Worm (Caenorhabditis elegans) whole organism, L1 larva: Measurements from ENCODE around the gene ppfr-4.
A peak's percentile ranks its signal among the peaks of the same experiment; 100 is the strongest.

ENCODE experiments used
- C16A3.4 ChIP-seq: fragments of 150-350 bp; optimal IDR thresholded peaks from 2 replicates; lab custom pipeline; 2014; ENCODE audit warnings: missing biosample characterization, missing genetic modification characterization
- C34B4.2 ChIP-seq: sonication (generic microtip); optimal IDR thresholded peaks from 2 replicates; lab custom pipeline; 2017; ENCODE audit warnings: mild to moderate bottlenecking, missing genetic modification characterization, missing compliant biosample characterization
- alr-1 ChIP-seq: fragments of 200-800 bp; sonication (Bioruptor generic); optimal IDR thresholded peaks from 2 replicates; lab custom pipeline; 2018; ENCODE audit warnings: borderline replicate concordance, mild to moderate bottlenecking, missing genetic modification characterization, missing compliant biosample characterization
- ama-1 ChIP-seq: fragments of 150-350 bp; optimal IDR thresholded peaks from 2 replicates; lab custom pipeline; 2014
- blmp-1 ChIP-seq: fragments of 150-350 bp; optimal IDR thresholded peaks from 2 replicates; lab custom pipeline; 2014; ENCODE audit warnings: missing biosample characterization, missing genetic modification characterization
- ceh-82 ChIP-seq, 3 experiments: fragments of 150-350 bp in 1 of 3; sonication (generic microtip) in 2 of 3; optimal IDR thresholded peaks; 2 replicates each; lab custom pipeline; 2014 to 2017; ENCODE audit warnings: missing biosample characterization in 3 of 3, missing genetic modification characterization in 3 of 3
- ceh-88 ChIP-seq: fragments of 200-800 bp; sonication (Bioruptor generic); IDR thresholded peaks from 2 replicates; pipeline ENCODE4 v1.3.6; 2022; ENCODE audit warnings: missing genetic modification characterization, missing compliant biosample characterization
- ceh-90 ChIP-seq: sonication (generic microtip); optimal IDR thresholded peaks from 2 replicates; lab custom pipeline; 2016; ENCODE audit warnings: missing genetic modification characterization, missing compliant biosample characterization
- efl-3 ChIP-seq: fragments of 200-800 bp; sonication (Bioruptor generic); optimal IDR thresholded peaks from 2 replicates; lab custom pipeline; 2018; ENCODE audit warnings: mild to moderate bottlenecking, missing genetic modification characterization, missing compliant biosample characterization
- egl-27 ChIP-seq, 2 experiments: fragments of 150-350 bp in 1 of 2; sonication (generic microtip); optimal IDR thresholded peaks; 3 replicates each; lab custom pipeline; 2017 to 2018; ENCODE audit warnings: missing biosample characterization in 2 of 2, missing genetic modification characterization in 2 of 2, missing genetic modification reagents in 2 of 2
- elt-3 ChIP-seq, 6 experiments: fragments of 150-350 bp in 1 of 6; sonication (generic microtip); optimal IDR thresholded peaks; 2 replicates each; lab custom pipeline; 2017 to 2018; ENCODE audit warnings: missing biosample characterization in 6 of 6, missing genetic modification characterization in 6 of 6, inconsistent platforms in 1 of 6
- fkh-4 ChIP-seq: sonication (generic microtip); optimal IDR thresholded peaks from 2 replicates; lab custom pipeline; 2016; ENCODE audit warnings: missing compliant biosample characterization, missing genetic modification characterization, borderline replicate concordance
- fkh-8 ChIP-seq: sonication (generic microtip); optimal IDR thresholded peaks from 2 replicates; lab custom pipeline; 2016; ENCODE audit warnings: mild to moderate bottlenecking, missing genetic modification characterization, missing compliant biosample characterization
- hlh-4 ChIP-seq: sonication (generic microtip); optimal IDR thresholded peaks from 2 replicates; lab custom pipeline; 2016; ENCODE audit warnings: mild to moderate bottlenecking, missing genetic modification characterization, missing compliant biosample characterization
- jun-1 ChIP-seq: fragments of 150-350 bp; optimal IDR thresholded peaks from 2 replicates; lab custom pipeline; 2014; ENCODE audit warnings: missing biosample characterization, missing genetic modification reagents, missing genetic modification characterization
- lin-13 ChIP-seq: fragments of 150-350 bp; optimal IDR thresholded peaks from 2 replicates; lab custom pipeline; 2014; ENCODE audit warnings: missing biosample characterization, missing genetic modification reagents, missing genetic modification characterization
- lin-15B ChIP-seq: fragments of 150-350 bp; sonication (generic microtip); optimal IDR thresholded peaks from 3 replicates; lab custom pipeline; 2014; ENCODE audit warnings: missing biosample characterization, missing genetic modification characterization
- lin-35 ChIP-seq, 2 experiments: fragments of 150-350 bp; optimal IDR thresholded peaks; 2 replicates each; lab custom pipeline; 2014; ENCODE audit warnings: missing biosample characterization in 2 of 2, missing genetic modification characterization in 2 of 2, missing genetic modification reagents in 2 of 2
- lir-3 ChIP-seq: sonication (generic microtip); optimal IDR thresholded peaks from 2 replicates; lab custom pipeline; 2016; ENCODE audit warnings: mild to moderate bottlenecking, missing genetic modification characterization, moderate library complexity, missing compliant biosample characterization; ENCODE audit not compliant: poor library complexity
- mab-9 ChIP-seq: fragments of 200-800 bp; sonication (Bioruptor generic); IDR thresholded peaks from 2 replicates; pipeline ENCODE4 v1.3.6; 2022; ENCODE audit warnings: missing genetic modification reagents, missing genetic modification characterization, missing compliant biosample characterization
- mep-1 ChIP-seq: fragments of 150-350 bp; optimal IDR thresholded peaks from 2 replicates; lab custom pipeline; 2014; ENCODE audit warnings: missing biosample characterization, missing genetic modification characterization
- nhr-12 ChIP-seq: sonication (generic microtip); optimal IDR thresholded peaks from 2 replicates; lab custom pipeline; 2017; ENCODE audit warnings: missing biosample characterization, missing genetic modification characterization
- nhr-20 ChIP-seq: sonication (generic microtip); optimal IDR thresholded peaks from 2 replicates; lab custom pipeline; 2016; ENCODE audit warnings: mild to moderate bottlenecking, missing genetic modification characterization, missing compliant biosample characterization
- nhr-71 ChIP-seq: sonication (generic microtip); optimal IDR thresholded peaks from 2 replicates; lab custom pipeline; 2016; ENCODE audit warnings: mild to moderate bottlenecking, missing genetic modification characterization, moderate library complexity, missing compliant biosample characterization
- nhr-76 ChIP-seq: sonication (generic microtip); optimal IDR thresholded peaks from 2 replicates; lab custom pipeline; 2017; ENCODE audit warnings: missing biosample characterization, missing genetic modification characterization
- nhr-77 ChIP-seq: fragments of 150-350 bp; optimal IDR thresholded peaks from 2 replicates; lab custom pipeline; 2014; ENCODE audit warnings: missing biosample characterization, missing genetic modification characterization
- nhr-84 ChIP-seq: sonication (generic microtip); optimal IDR thresholded peaks from 2 replicates; lab custom pipeline; 2017; ENCODE audit warnings: missing biosample characterization, missing genetic modification characterization
- nhr-90 ChIP-seq: sonication (generic microtip); optimal IDR thresholded peaks from 2 replicates; lab custom pipeline; 2016; ENCODE audit warnings: mild to moderate bottlenecking, missing genetic modification characterization, missing compliant biosample characterization; ENCODE audit not compliant: poor library complexity
- pax-3 ChIP-seq: fragments of 200-800 bp; sonication (Bioruptor generic); optimal IDR thresholded peaks from 2 replicates; lab custom pipeline; 2018; ENCODE audit warnings: mild to moderate bottlenecking, missing genetic modification characterization, moderate library complexity, missing compliant biosample characterization
- rnt-1 ChIP-seq: sonication (generic microtip); optimal IDR thresholded peaks from 2 replicates; lab custom pipeline; 2016; ENCODE audit warnings: mild to moderate bottlenecking, missing genetic modification characterization, moderate library complexity, missing compliant biosample characterization
- skn-1 ChIP-seq: fragments of 150-350 bp; optimal IDR thresholded peaks from 2 replicates; lab custom pipeline; 2014; ENCODE audit warnings: missing biosample characterization, missing genetic modification characterization
- snu-23 ChIP-seq: sonication (generic microtip); optimal IDR thresholded peaks from 2 replicates; lab custom pipeline; 2016; ENCODE audit warnings: missing genetic modification characterization, missing compliant biosample characterization
- sptf-1 ChIP-seq: fragments of 150-350 bp; optimal IDR thresholded peaks from 2 replicates; lab custom pipeline; 2014; ENCODE audit warnings: missing biosample characterization, missing genetic modification characterization
- swsn-7 ChIP-seq: sonication (generic microtip); optimal IDR thresholded peaks from 2 replicates; lab custom pipeline; 2016; ENCODE audit warnings: missing genetic modification characterization, missing compliant biosample characterization
- unc-130 ChIP-seq: fragments of 150-350 bp; optimal IDR thresholded peaks from 2 replicates; lab custom pipeline; 2017; ENCODE audit warnings: missing biosample characterization, missing genetic modification characterization, inconsistent platforms
- unc-30 ChIP-seq: sonication (generic microtip); optimal IDR thresholded peaks from 2 replicates; lab custom pipeline; 2017; ENCODE audit warnings: missing biosample characterization, missing genetic modification characterization
- unc-62 ChIP-seq: fragments of 150-350 bp; optimal IDR thresholded peaks from 2 replicates; lab custom pipeline; 2014; ENCODE audit warnings: missing biosample characterization, missing genetic modification reagents, missing genetic modification characterization
- unc-98 ChIP-seq: fragments of 200-800 bp; sonication (Bioruptor generic); IDR thresholded peaks from 2 replicates; pipeline ENCODE4 v1.3.6; 2022; ENCODE audit warnings: missing genetic modification characterization, missing compliant biosample characterization
- zag-1 ChIP-seq: fragments of 150-350 bp; optimal IDR thresholded peaks from 2 replicates; lab custom pipeline; 2014; ENCODE audit warnings: missing biosample characterization, missing genetic modification characterization
- ztf-11 ChIP-seq, 2 experiments: sonication (generic microtip); optimal IDR thresholded peaks; 2 replicates each; lab custom pipeline; 2016 to 2017; ENCODE audit warnings: missing genetic modification characterization in 2 of 2, missing biosample characterization in 1 of 2, missing compliant biosample characterization in 1 of 2
- ztf-4 ChIP-seq: fragments of 150-350 bp; optimal IDR thresholded peaks from 2 replicates; lab custom pipeline; 2014; ENCODE audit warnings: missing biosample characterization, missing genetic modification characterization

Gene ppfr-4

DNA sequence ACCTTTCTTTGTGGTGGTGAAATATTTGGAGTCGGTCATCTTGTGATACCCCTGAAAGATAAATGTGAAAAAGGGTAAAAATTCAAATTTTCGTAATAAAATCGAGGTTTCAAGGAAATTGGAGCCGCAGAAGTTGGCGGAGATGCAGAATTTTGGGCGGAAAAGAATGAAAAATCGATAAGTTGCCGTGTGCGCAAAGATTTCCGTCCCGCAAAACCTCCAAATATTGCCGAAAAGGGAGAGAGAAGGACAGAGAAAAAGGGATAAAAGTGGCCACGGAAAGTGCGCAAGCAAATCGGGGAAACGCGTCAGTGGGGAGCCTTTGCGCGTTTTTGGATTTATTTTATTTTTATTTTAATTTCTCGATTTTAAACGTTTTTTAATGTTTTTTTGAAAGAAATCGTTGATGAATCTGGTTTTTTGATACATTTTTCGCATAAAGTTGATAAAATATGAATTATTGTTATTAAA is 22.7 kb upstream of the ppfr-4 start, which contains the start of gene apb-1 (continued):
- TF ChIP-seq zag-1 (peak; percentile 75), mep-1 (peak; percentile 99), egl-27 (tag; optimal IDR thresholded peaks at IDR 0.05; lab: Kevin White, UChicago) (peak; percentile 13 to 51), ztf-11 (tag; optimal IDR thresholded peaks at IDR 0.05; lab: Kevin White, UChicago) (peak in 1 of 2 experiments; percentile 87), hlh-4 (no peak), ceh-88 (GFP tag; lab: Robert Waterston, UW) (peak; percentile 82), swsn-7 (tag; lab: Kevin White, UChicago) (peak; percentile 98), lir-3 (tag; lab: Kevin White, UChicago) (no peak), blmp-1 (tag; lab: Kevin White, UChicago) (peak; percentile 84), nhr-76 (no peak), alr-1 (tag; lab: Kevin White, UChicago) (no peak), nhr-77 (tag; lab: Kevin White, UChicago) (peak; percentile 66), pax-3 (tag; lab: Kevin White, UChicago) (peak; percentile 86), nhr-84 (tag; lab: Kevin White, UChicago) (no peak), lin-13 (GFP tag; lab: Kevin White, UChicago) (peak; percentile 96), unc-98 (GFP tag; lab: Robert Waterston, UW) (peak; percentile 29; the same call in 1 of the 2 replicates), unc-62 (GFP tag; lab: Kevin White, UChicago) (no peak), lin-15B (peak; percentile 80), fkh-8 (peak; percentile 98), snu-23 (GFP tag; lab: Kevin White, UChicago) (peak; percentile 98), nhr-71 (tag; lab: Kevin White, UChicago) (peak; percentile 97), unc-30 (no peak), lin-35 (GFP tag; optimal IDR thresholded peaks at IDR 0.05; lab: Kevin White, UChicago) (peak; percentile 88 to 89), elt-3 (tag; optimal IDR thresholded peaks at IDR 0.05; lab: Kevin White, UChicago) (peak in 2 of 6 experiments; percentile 90 to 92), ceh-90 (tag; lab: Kevin White, UChicago) (peak; percentile 29), fkh-4 (tag; lab: Kevin White, UChicago) (peak; percentile 50), ztf-4 (tag; lab: Kevin White, UChicago) (peak; percentile 72), nhr-90 (tag; lab: Kevin White, UChicago) (peak; percentile 96), efl-3 (GFP tag; lab: Kevin White, UChicago) (no peak), nhr-20 (tag; lab: Kevin White, UChicago) (peak; percentile 95), mab-9 (peak; percentile 88)

DNA sequence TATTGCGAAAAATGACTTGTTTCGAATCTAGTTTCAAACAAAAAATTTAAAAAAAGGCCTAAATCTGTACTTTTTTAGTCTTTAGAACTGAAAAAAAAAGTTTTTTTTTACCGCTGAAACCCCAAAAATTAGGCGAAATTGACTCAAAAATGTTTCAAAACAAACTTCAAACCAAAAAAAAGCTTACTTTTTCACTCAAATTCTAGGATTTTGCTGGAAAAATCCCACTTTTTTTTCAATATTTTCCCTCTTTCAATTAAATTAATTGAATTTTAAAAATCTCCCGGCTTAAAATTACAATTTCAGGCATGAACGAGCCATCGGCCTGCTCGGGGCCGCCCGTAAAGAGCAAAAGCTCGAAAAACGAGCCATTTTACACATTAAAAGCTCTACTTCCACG is 22.0 kb upstream of the ppfr-4 start, which contains the start of gene mdt-19:
Gene mdt-19, plus strand, starts transcription at position 301 of the 400 bp plus-strand sequence.
- TF ChIP-seq jun-1 (no peak), mab-9 (no peak), unc-30 (no peak), nhr-12 (tag; lab: Kevin White, UChicago) (no peak), C34B4.2 (tag; lab: Kevin White, UChicago) (no peak)
- TF ChIP-seq, all 84 proteins: peak for 0

DNA sequence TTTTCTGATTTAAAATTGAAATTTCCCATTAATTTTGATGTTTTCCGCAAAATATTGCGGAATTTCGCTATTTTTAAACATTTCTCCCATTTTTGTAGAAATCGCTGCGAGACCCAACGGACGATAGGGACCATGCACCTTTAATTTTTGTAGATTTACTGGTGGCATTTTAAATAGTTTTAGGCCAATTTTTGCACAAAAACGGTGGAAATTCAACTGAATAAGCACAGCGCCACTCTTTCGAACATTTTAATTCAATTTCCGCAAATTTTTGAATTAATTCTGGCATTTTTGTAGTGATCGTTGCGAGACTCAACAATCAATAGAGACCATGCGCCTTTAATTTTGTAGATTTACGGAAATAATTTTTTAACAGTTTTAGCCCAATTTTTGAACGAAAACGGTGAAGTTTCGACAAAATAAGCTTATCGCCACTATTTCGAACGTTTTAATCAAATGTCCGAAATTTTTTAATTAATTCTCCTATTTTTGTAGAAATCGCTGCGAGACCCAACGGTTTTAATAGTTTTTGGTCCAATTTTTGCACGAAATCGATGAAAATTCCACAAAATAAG is 21.2 kb upstream of the ppfr-4 start:
- TF ChIP-seq ceh-82 (tag; optimal IDR thresholded peaks at IDR 0.05; lab: Kevin White, UChicago) (no peak), unc-130 (no peak), rnt-1 (no peak), sptf-1 (tag; lab: Kevin White, UChicago) (no peak), C16A3.4 (tag; lab: Kevin White, UChicago) (no peak), skn-1 (tag; lab: Kevin White, UChicago) (no peak), ama-1 (no peak), pax-3 (tag; lab: Kevin White, UChicago) (no peak), snu-23 (GFP tag; lab: Kevin White, UChicago) (no peak)
